Worm (Caenorhabditis elegans): ENCODE measurements around the gene hmg-11.

DNA sequence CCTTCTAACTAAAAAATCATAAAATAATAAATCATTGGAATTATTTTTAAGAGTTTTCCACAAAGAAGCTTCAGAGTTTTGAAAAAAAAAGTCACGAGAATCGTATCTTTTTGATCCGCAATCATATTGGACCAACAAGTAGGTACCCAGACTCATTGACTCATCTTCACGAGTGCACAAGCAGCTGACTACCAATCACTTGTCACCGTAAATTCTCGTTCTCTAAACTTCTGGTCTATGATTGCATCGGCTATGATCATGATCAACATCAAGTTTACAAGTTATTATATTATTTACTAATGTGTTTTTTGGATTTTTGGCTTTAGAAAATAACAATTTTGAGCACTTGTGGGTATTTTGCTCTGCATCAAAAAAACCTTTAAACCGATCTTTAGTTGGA, 3.4 kb downstream of the hmg-11 start:
- TF ChIP-seq nhr-237 (tag; optimal IDR thresholded peaks at IDR 0.05) (no peak), unc-62 (GFP tag; optimal IDR thresholded peaks at IDR 0.05) (peak; percentile 40), sptf-1 (tag; optimal IDR thresholded peaks at IDR 0.05) (no peak), unc-39 (tag; optimal IDR thresholded peaks at IDR 0.05) (no peak), drap-1 (GFP tag; optimal IDR thresholded peaks at IDR 0.05) (no peak), pha-4 (tag; optimal IDR thresholded peaks at IDR 0.05) (no peak), lin-13 (tag; optimal IDR thresholded peaks at IDR 0.05) (no peak), ceh-39 (tag; optimal IDR thresholded peaks at IDR 0.05) (no peak), nhr-2 (tag; optimal IDR thresholded peaks at IDR 0.05) (no peak)
